Fruit fly (Drosophila melanogaster): ENCODE results near the gene CG31635.

dm6 chr2L:6632307-6632706 lies 16.6 kb downstream of the CG31635 start, which contains the start of gene Oatp26F:
- TF ChIP-seq Ravus (GFP tag; IDR thresholded peaks at IDR 0.05) (no peak), CG10321 (GFP tag; IDR thresholded peaks at IDR 0.05) (no peak), CG8944 (GFP tag; optimal IDR thresholded peaks at IDR 0.05) (no peak), fd3F (GFP tag; optimal IDR thresholded peaks at IDR 0.05) (no peak), ham (GFP tag; IDR thresholded peaks at IDR 0.05) (no peak), CG6683 (GFP tag; optimal IDR thresholded peaks at IDR 0.05) (no peak), HHEX (GFP tag; optimal IDR thresholded peaks at IDR 0.05) (no peak), pan (optimal IDR thresholded peaks at IDR 0.05) (no peak), pan (GFP tag; optimal IDR thresholded peaks at IDR 0.05 in 1 of 2, IDR thresholded peaks at IDR 0.05 in 1 of 2) (no peak), cg (GFP tag; optimal IDR thresholded peaks at IDR 0.05) (no peak), TFAM (GFP tag; optimal IDR thresholded peaks at IDR 0.05) (no peak), Ets65A (GFP tag) (peak; percentile 26), jumu (GFP tag; optimal IDR thresholded peaks at IDR 0.05) (no peak), Ada2b (GFP tag; IDR thresholded peaks at IDR 0.05) (no peak)

Data from whole organism, embryonic.